Fruit fly (Drosophila melanogaster): Measurements from ENCODE around the gene Tcs5.
A peak's percentile ranks its signal among the peaks of the same experiment; 100 is the strongest.

Tcs5 gene

DNA sequence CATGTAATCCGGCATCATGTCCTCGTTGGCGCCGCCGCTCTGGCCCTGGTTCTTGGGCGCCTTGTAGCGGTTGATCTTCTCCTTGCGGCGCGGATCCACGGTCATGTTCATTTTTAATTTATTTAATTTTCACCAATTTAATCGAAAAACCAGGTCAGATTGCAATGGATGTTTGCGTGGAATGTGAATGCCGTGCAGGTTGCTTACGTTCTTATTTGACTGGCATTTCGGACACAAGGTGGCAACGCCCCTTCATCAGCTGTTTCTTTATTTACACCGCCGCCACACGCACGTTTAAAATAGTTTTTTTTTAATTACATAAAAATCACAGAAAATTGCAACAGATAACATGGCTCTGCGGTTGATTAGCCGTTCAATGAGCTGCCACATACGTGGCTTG is 3.1 kb downstream of the Tcs5 start, which contains the start of the genes CG10674 and CG4611 (continued):
- no peak for TF ChIP-seq Deaf1 (tag; optimal IDR thresholded peaks at IDR 0.05)
- no peak for TF ChIP-seq HLHmδ (GFP tag; optimal IDR thresholded peaks at IDR 0.05)
- no peak for TF ChIP-seq hth (optimal IDR thresholded peaks at IDR 0.05)
- TF ChIP-seq CG3838 (GFP tag; optimal IDR thresholded peaks at IDR 0.05) = no peak
- TF ChIP-seq CG11247 (GFP tag; IDR thresholded peaks at IDR 0.05) = no peak
- TF ChIP-seq CG8478 (optimal IDR thresholded peaks at IDR 0.05) = no peak
- no peak for TF ChIP-seq tgo (GFP tag; IDR thresholded peaks at IDR 0.05)
- no peak for TF ChIP-seq odd (GFP tag; optimal IDR thresholded peaks at IDR 0.05)
- TF ChIP-seq Abd-B (GFP tag; optimal IDR thresholded peaks at IDR 0.05) = no peak
- TF ChIP-seq CG18619 (GFP tag; optimal IDR thresholded peaks at IDR 0.05) = no peak
- no peak for TF ChIP-seq abd-A (tag; optimal IDR thresholded peaks at IDR 0.05)
- no peak for TF ChIP-seq CG11696 (GFP tag; IDR thresholded peaks at IDR 0.05)
- no peak for TF ChIP-seq CkIIα-i1 (GFP tag; IDR thresholded peaks at IDR 0.05)
- no peak for TF ChIP-seq ash1 (GFP tag; optimal IDR thresholded peaks at IDR 0.05)
- TF ChIP-seq CG15514 (GFP tag; optimal IDR thresholded peaks at IDR 0.05) = peak; percentile 26
- no peak for TF ChIP-seq dmrt11E (tag; optimal IDR thresholded peaks at IDR 0.05)
- no peak for TF ChIP-seq Jarid2 (GFP tag; optimal IDR thresholded peaks at IDR 0.05)
- peak; percentile 6 for TF ChIP-seq CG13624 (GFP tag; optimal IDR thresholded peaks at IDR 0.05)
- no peak for TF ChIP-seq CG9727 (GFP tag; optimal IDR thresholded peaks at IDR 0.05)
- no peak for TF ChIP-seq exex (tag; optimal IDR thresholded peaks at IDR 0.05)
- TF ChIP-seq CG3847 (GFP tag; IDR thresholded peaks at IDR 0.05) = no peak
- no peak for TF ChIP-seq fru (optimal IDR thresholded peaks at IDR 0.05)
- TF ChIP-seq GATAe (GFP tag; conservative IDR thresholded peaks at IDR 0.05) = no peak
- no peak for TF ChIP-seq nerfin-1 (tag; optimal IDR thresholded peaks at IDR 0.05)
- TF ChIP-seq seq (GFP tag; IDR thresholded peaks at IDR 0.05) = no peak
- no peak for TF ChIP-seq CG1529 (GFP tag; optimal IDR thresholded peaks at IDR 0.05)
- TF ChIP-seq dm (GFP tag; optimal IDR thresholded peaks at IDR 0.05) = peak; percentile 51
- no peak for TF ChIP-seq en (GFP tag; optimal IDR thresholded peaks at IDR 0.05)
- TF ChIP-seq CG9609 (GFP tag; optimal IDR thresholded peaks at IDR 0.05) = no peak
- no peak for TF ChIP-seq Optix (GFP tag; IDR thresholded peaks at IDR 0.05)
- no peak for TF ChIP-seq CG31224 (GFP tag; IDR thresholded peaks at IDR 0.05)
- TF ChIP-seq jumu (GFP tag; optimal IDR thresholded peaks at IDR 0.05) = no peak
- TF ChIP-seq jigr1 (GFP tag; IDR thresholded peaks at IDR 0.05) = no peak
- no peak for TF ChIP-seq nerfin-2 (GFP tag; IDR thresholded peaks at IDR 0.05; ENCODE audit: partially characterized antibody)
- no peak for TF ChIP-seq ATbp (GFP tag; optimal IDR thresholded peaks at IDR 0.05)
- no peak for TF ChIP-seq HHEX (GFP tag; optimal IDR thresholded peaks at IDR 0.05)
- no peak for TF ChIP-seq cad (GFP tag; optimal IDR thresholded peaks at IDR 0.05)
- no peak for TF ChIP-seq org-1 (GFP tag; optimal IDR thresholded peaks at IDR 0.05)
- no peak for TF ChIP-seq PHDP (tag; optimal IDR thresholded peaks at IDR 0.05)
- no peak for TF ChIP-seq bcd (GFP tag; optimal IDR thresholded peaks at IDR 0.05)
- no peak for TF ChIP-seq CG7987 (GFP tag; optimal IDR thresholded peaks at IDR 0.05)
- TF ChIP-seq TFAM (GFP tag; optimal IDR thresholded peaks at IDR 0.05) = no peak
- no peak for TF ChIP-seq Hey (tag; optimal IDR thresholded peaks at IDR 0.05)
- no peak for TF ChIP-seq Antp (GFP tag; optimal IDR thresholded peaks at IDR 0.05)
- no peak for TF ChIP-seq sc (optimal IDR thresholded peaks at IDR 0.05)
- TF ChIP-seq sc (GFP tag; optimal IDR thresholded peaks at IDR 0.05) = no peak
- no peak for TF ChIP-seq salm (tag; optimal IDR thresholded peaks at IDR 0.05)
- TF ChIP-seq CG14860 (GFP tag; IDR thresholded peaks at IDR 0.05; ENCODE audit: partially characterized antibody) = no peak
- no peak for TF ChIP-seq CG32767 (GFP tag; IDR thresholded peaks at IDR 0.05)
- TF ChIP-seq chinmo (GFP tag; IDR thresholded peaks at IDR 0.05; ENCODE audit: partially characterized antibody) = 0 out of 4 replicates have a peak, but pooled peaks have one; percentile 9
- no peak for TF ChIP-seq Bteb2 (GFP tag; optimal IDR thresholded peaks at IDR 0.05)
- no peak for TF ChIP-seq so (GFP tag; IDR thresholded peaks at IDR 0.05)
- TF ChIP-seq Asciz (GFP tag; optimal IDR thresholded peaks at IDR 0.05) = no peak

Data from whole organism, embryonic.